Worm (Caenorhabditis elegans) whole organism, L3 larva: ENCODE measurements around the gene srr-10.

Source experiments
- R02D3.7 ChIP-seq: fragments of 150-350 bp; optimal IDR thresholded peaks from 2 replicates; lab custom pipeline; 2014; ENCODE audit warnings: missing biosample characterization, missing genetic modification characterization
- ZK546.5 ChIP-seq: sonication (generic microtip); optimal IDR thresholded peaks from 2 replicates; lab custom pipeline; 2017; ENCODE audit warnings: missing biosample characterization, missing genetic modification characterization
- ama-1 ChIP-seq: fragments of 150-350 bp; optimal IDR thresholded peaks from 2 replicates; lab custom pipeline; 2018
- ceh-16 ChIP-seq: sonication (generic microtip); optimal IDR thresholded peaks from 2 replicates; lab custom pipeline; 2017; ENCODE audit warnings: missing biosample characterization, missing genetic modification characterization
- ceh-9 ChIP-seq: sonication (generic microtip); optimal IDR thresholded peaks from 2 replicates; lab custom pipeline; 2018; ENCODE audit warnings: missing biosample characterization, missing genetic modification characterization
- egl-5 ChIP-seq: fragments of 150-350 bp; optimal IDR thresholded peaks from 2 replicates; lab custom pipeline; 2017; ENCODE audit warnings: missing biosample characterization, missing genetic modification reagents, missing genetic modification characterization, inconsistent platforms
- elt-1 ChIP-seq: fragments of 150-350 bp; optimal IDR thresholded peaks from 2 replicates; lab custom pipeline; 2014; ENCODE audit warnings: missing biosample characterization, missing genetic modification characterization
- elt-2 ChIP-seq: sonication (generic microtip); optimal IDR thresholded peaks from 2 replicates; lab custom pipeline; 2016; ENCODE audit warnings: missing genetic modification reagents, mild to moderate bottlenecking, missing genetic modification characterization, missing compliant biosample characterization
- elt-3 ChIP-seq, 3 experiments: fragments of 150-350 bp in 1 of 3; sonication (generic microtip) in 2 of 3; optimal IDR thresholded peaks; 2 replicates in 2 of 3; 4 replicates in 1 of 3; lab custom pipeline; 2014 to 2017; ENCODE audit warnings: missing biosample characterization in 3 of 3, missing genetic modification characterization in 3 of 3
- fkh-10 ChIP-seq: sonication (generic microtip); optimal IDR thresholded peaks from 2 replicates; lab custom pipeline; 2017; ENCODE audit warnings: missing biosample characterization, missing genetic modification reagents, missing genetic modification characterization
- fkh-2 ChIP-seq: fragments of 150-350 bp; optimal IDR thresholded peaks from 2 replicates; lab custom pipeline; 2014; ENCODE audit warnings: missing biosample characterization, missing genetic modification reagents, missing genetic modification characterization
- fos-1 ChIP-seq: fragments of 150-350 bp; optimal IDR thresholded peaks from 2 replicates; lab custom pipeline; 2014; ENCODE audit warnings: missing biosample characterization, missing genetic modification characterization
- lin-15B ChIP-seq: fragments of 150-350 bp; optimal IDR thresholded peaks from 2 replicates; lab custom pipeline; 2014; ENCODE audit warnings: missing biosample characterization, missing genetic modification characterization
- lin-39 ChIP-seq: fragments of 150-350 bp; optimal IDR thresholded peaks from 2 replicates; lab custom pipeline; 2018; ENCODE audit warnings: missing biosample characterization, missing genetic modification reagents, missing genetic modification characterization
- mdl-1 ChIP-seq: fragments of 150-350 bp; optimal IDR thresholded peaks from 2 replicates; lab custom pipeline; 2014; ENCODE audit warnings: missing biosample characterization, missing genetic modification characterization
- mml-1 ChIP-seq: fragments of 150-350 bp; sonication (generic microtip); optimal IDR thresholded peaks from 3 replicates; lab custom pipeline; 2014; ENCODE audit warnings: missing biosample characterization, missing genetic modification characterization
- nfya-1 ChIP-seq: sonication (generic microtip); optimal IDR thresholded peaks from 2 replicates; lab custom pipeline; 2017; ENCODE audit warnings: missing genetic modification characterization, mild to moderate bottlenecking, missing compliant biosample characterization, antibody characterized with exemption, moderate library complexity; ENCODE audit not compliant: insufficient read depth
- nhr-11 ChIP-seq: fragments of 150-350 bp; optimal IDR thresholded peaks from 2 replicates; lab custom pipeline; 2014; ENCODE audit warnings: missing biosample characterization, missing genetic modification characterization
- nhr-12 ChIP-seq: fragments of 150-350 bp; optimal IDR thresholded peaks from 2 replicates; lab custom pipeline; 2014; ENCODE audit warnings: missing biosample characterization, missing genetic modification characterization
- nhr-23 ChIP-seq: fragments of 150-350 bp; optimal IDR thresholded peaks from 2 replicates; lab custom pipeline; 2014; ENCODE audit warnings: missing biosample characterization, missing genetic modification reagents, missing genetic modification characterization
- nhr-25 ChIP-seq: sonication (generic microtip); optimal IDR thresholded peaks from 2 replicates; lab custom pipeline; 2017; ENCODE audit warnings: missing biosample characterization, missing genetic modification characterization
- nhr-28 ChIP-seq: fragments of 150-350 bp; optimal IDR thresholded peaks from 2 replicates; lab custom pipeline; 2014; ENCODE audit warnings: missing biosample characterization, missing genetic modification characterization
- nhr-43 ChIP-seq: sonication (generic microtip); optimal IDR thresholded peaks from 2 replicates; lab custom pipeline; 2016; ENCODE audit warnings: mild to moderate bottlenecking, missing genetic modification characterization, missing compliant biosample characterization; ENCODE audit not compliant: poor library complexity, severe bottlenecking
- nhr-67 ChIP-seq: fragments of 150-350 bp; optimal IDR thresholded peaks from 2 replicates; lab custom pipeline; 2014; ENCODE audit warnings: missing biosample characterization, missing genetic modification characterization
- pha-4 ChIP-seq: fragments of 150-350 bp; optimal IDR thresholded peaks from 2 replicates; lab custom pipeline; 2014; ENCODE audit warnings: missing biosample characterization, missing genetic modification reagents, missing genetic modification characterization
- sea-2 ChIP-seq: fragments of 150-350 bp; sonication (generic microtip); optimal IDR thresholded peaks from 4 replicates; lab custom pipeline; 2014; ENCODE audit warnings: missing biosample characterization, missing genetic modification reagents, missing genetic modification characterization
- skn-1 ChIP-seq: fragments of 150-350 bp; optimal IDR thresholded peaks from 2 replicates; lab custom pipeline; 2014; ENCODE audit warnings: missing biosample characterization, missing genetic modification characterization
- tbx-2 ChIP-seq: sonication (generic microtip); optimal IDR thresholded peaks from 2 replicates; lab custom pipeline; 2016; ENCODE audit warnings: mild to moderate bottlenecking, missing genetic modification characterization, missing compliant biosample characterization
- unc-62 ChIP-seq: fragments of 150-350 bp; sonication (generic microtip); optimal IDR thresholded peaks from 4 replicates; lab custom pipeline; 2014; ENCODE audit warnings: missing biosample characterization, missing genetic modification reagents, missing genetic modification characterization
- zag-1 ChIP-seq: fragments of 150-350 bp; optimal IDR thresholded peaks from 2 replicates; lab custom pipeline; 2014; ENCODE audit warnings: missing biosample characterization, missing genetic modification characterization
- ztf-4 ChIP-seq: fragments of 150-350 bp; optimal IDR thresholded peaks from 2 replicates; lab custom pipeline; 2014; ENCODE audit warnings: missing biosample characterization, missing genetic modification characterization

Gene srr-10

DNA sequence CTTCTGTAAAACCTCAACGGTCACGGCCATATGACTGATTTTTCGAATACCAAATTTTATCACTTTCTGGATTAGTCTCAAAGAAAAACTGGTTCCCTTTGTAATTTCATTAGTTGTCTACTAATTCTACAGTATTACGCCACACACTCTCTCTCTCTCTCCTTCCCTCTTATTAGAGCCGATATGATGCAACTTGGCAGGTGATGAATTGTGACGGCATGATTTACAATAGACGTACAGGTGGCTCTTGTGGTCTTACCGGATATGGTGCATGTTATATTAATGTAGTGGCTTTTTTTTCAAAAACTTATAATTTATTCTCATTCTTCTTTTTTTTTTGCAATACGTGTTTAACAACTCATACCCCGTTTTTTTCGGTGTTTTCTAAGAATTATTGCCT is 6.5 kb downstream of the srr-10 start:
- no peak for TF ChIP-seq sea-2 (GFP tag; lab: Kevin White, UChicago)
- no peak for TF ChIP-seq nhr-25 (tag; lab: Kevin White, UChicago)
- no peak for TF ChIP-seq nhr-43 (tag; lab: Kevin White, UChicago)
- TF ChIP-seq fkh-2 (tag; lab: Kevin White, UChicago) = no peak
- no peak for TF ChIP-seq nhr-23 (tag; lab: Kevin White, UChicago)
- TF ChIP-seq pha-4 (tag; lab: Kevin White, UChicago) = no peak
- TF ChIP-seq ceh-16 (tag; lab: Kevin White, UChicago) = no peak
- no peak for TF ChIP-seq tbx-2 (tag; lab: Kevin White, UChicago)
- no peak for TF ChIP-seq elt-3 (tag; optimal IDR thresholded peaks at IDR 0.05; lab: Kevin White, UChicago)
- TF ChIP-seq ama-1 (lab: Kevin White, UChicago) = no peak
- no peak for TF ChIP-seq lin-39 (tag; lab: Kevin White, UChicago)
- TF ChIP-seq fkh-10 (GFP tag; lab: Kevin White, UChicago) = no peak
- no peak for TF ChIP-seq nhr-12 (tag; lab: Kevin White, UChicago)
- no peak for TF ChIP-seq elt-1 (tag; lab: Kevin White, UChicago)

DNA sequence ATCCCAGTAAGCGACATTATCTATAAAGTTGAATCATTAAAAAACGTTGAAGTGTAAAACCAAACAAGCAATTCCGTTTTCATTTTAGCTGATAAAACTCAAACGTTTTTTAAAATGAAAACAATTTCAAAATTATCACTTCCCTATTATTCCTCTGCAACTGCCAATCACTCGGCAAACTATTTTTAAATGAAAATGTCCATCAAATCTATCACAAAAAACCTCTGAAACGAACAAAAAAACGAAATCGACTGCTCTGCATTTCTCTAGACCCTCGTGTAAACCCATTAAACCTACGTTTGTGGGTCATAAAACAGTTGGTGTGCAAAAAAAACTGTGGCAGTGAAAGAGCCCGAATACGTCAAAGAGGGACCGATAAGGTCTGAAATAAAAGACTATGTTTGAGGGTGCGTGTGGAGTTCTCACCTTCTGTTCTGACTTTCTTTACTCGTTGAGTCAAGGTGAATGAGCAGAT is 7.1 kb downstream of the srr-10 start, which contains the start of gene fbxl-5:
Gene fbxl-5 (plus strand): TSS at position 425 of the 475 bp plus-strand sequence.
- TF ChIP-seq mdl-1 (no peak), mml-1 (tag; lab: Kevin White, UChicago) (no peak), fos-1 (tag; lab: Kevin White, UChicago) (no peak), lin-15B (tag; lab: Kevin White, UChicago) (no peak), elt-3 (tag; optimal IDR thresholded peaks at IDR 0.05; lab: Kevin White, UChicago) (no peak), ztf-4 (tag; lab: Kevin White, UChicago) (no peak), nfya-1 (tag; lab: Kevin White, UChicago) (no peak), nhr-23 (tag; lab: Kevin White, UChicago) (no peak), zag-1 (tag; lab: Kevin White, UChicago) (no peak), ceh-9 (tag; lab: Kevin White, UChicago) (no peak), tbx-2 (tag; lab: Kevin White, UChicago) (no peak), unc-62 (no peak), R02D3.7 (tag; lab: Kevin White, UChicago) (no peak), nhr-25 (tag; lab: Kevin White, UChicago) (no peak), egl-5 (no peak), lin-39 (tag; lab: Kevin White, UChicago) (no peak), nhr-67 (tag; lab: Kevin White, UChicago) (no peak), ZK546.5 (tag; lab: Kevin White, UChicago) (no peak)

DNA sequence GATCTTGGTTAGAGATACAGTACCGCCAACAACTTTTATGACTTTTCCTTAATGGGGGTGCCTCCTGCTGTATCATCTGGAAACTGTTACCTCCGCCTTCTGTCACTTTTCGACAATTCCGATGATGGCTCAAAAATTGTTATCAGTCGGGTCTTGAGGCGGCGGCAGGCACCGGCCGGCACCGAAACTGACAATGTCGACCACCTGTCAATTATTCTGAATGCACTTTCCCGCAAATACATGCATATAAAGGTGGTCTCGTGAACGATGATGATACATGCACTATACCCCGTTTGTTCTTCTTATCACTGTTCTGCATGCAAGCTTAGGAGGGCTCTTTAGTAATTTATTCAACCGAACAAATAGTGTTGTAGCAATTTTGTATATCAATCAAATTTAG is 8.6 kb downstream of the srr-10 start:
- no peak for TF ChIP-seq fos-1 (tag; lab: Kevin White, UChicago)
- TF ChIP-seq elt-2 = peak; percentile 98

DNA sequence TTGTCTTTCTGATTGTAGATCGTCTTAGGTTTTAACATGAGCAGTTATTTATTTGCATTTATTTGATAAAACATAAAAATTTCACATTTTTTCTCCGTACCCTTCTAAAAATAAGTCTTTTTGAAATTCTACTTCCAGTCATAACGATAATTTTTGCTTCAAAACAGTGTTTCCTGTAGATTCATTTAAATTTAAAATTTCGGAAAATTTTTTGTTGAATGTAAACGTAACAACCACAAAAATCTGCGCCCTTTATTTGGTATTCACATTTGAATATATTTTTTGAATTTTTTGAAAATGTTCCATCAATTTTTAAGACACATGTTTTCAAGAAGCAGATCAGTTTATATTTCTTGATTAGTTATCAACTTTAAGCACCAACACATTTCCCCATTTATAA is 10.0 kb downstream of the srr-10 start:
- TF ChIP-seq egl-5 (no peak), elt-1 (tag; lab: Kevin White, UChicago) (no peak), lin-39 (tag; lab: Kevin White, UChicago) (no peak), nhr-11 (no peak)

DNA sequence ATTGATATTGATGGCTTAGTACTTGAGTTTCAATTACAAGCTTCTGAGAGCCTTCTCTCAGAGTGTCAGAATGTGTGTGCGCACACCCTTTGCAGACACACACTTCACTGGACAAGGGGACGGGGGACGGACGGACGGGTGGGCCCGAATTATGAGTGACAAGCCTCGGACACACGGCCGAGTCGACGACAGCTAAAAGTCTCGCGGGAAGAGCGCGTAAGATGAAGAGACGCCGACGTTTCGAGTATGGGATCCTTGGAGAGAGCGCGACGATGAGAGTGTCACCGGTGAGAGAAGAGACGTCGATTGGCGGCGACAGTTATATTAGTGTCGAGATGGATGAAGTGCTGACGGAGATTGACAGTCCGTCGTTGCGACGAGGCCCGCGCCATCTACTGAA is 10.5 kb downstream of the srr-10 start:
- TF ChIP-seq skn-1 (no peak), unc-62 (peak; percentile 63)
- TF ChIP-seq, all 47 proteins: peak for 1

DNA sequence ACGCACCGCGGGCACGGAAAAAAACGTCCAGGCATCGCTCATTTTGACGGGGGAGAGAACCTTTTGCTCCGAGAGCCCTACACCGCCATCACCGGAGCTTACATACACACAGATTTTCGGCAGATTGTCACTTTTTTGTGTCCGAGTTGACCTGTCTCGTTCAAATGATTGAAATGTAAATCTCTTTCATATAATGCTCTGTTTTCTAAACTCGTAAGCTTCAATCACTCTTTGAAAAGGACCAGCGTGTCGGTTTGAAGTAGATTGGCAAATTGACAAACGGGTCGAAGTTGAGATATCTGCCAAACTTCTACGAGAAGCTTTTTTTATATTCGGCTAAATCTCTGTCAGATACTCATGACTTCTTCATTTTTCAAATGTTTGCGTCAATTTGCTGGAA is 11.7 kb downstream of the srr-10 start:
- no peak for TF ChIP-seq ceh-9 (tag; lab: Kevin White, UChicago)
- no peak for TF ChIP-seq unc-62
- TF ChIP-seq R02D3.7 (tag; lab: Kevin White, UChicago) = no peak
- no peak for TF ChIP-seq fkh-10 (GFP tag; lab: Kevin White, UChicago)
- no peak for TF ChIP-seq nhr-43 (tag; lab: Kevin White, UChicago)
- TF ChIP-seq ZK546.5 (tag; lab: Kevin White, UChicago) = no peak
- no peak for TF ChIP-seq lin-15B (tag; lab: Kevin White, UChicago)
- TF ChIP-seq nhr-28 = no peak
